Fruit fly (Drosophila melanogaster) whole organism, embryonic: Measurements from ENCODE around the gene ich.

ENCODE experiments used
- BtbVII ChIP-seq: fragments of 200-800 bp; sonication (Bioruptor generic); optimal IDR thresholded peaks from 3 replicates; lab custom pipeline; 2017; ENCODE audit warnings: missing biosample characterization, mild to moderate bottlenecking, missing genetic modification characterization
- CG10366 ChIP-seq: fragments of 200-800 bp; sonication (Bioruptor generic); IDR thresholded peaks from 2 replicates; pipeline ENCODE4 v1.3.6; 2022; ENCODE audit warnings: missing biosample characterization, missing genetic modification characterization
- CG10543 ChIP-seq: fragments of 200-800 bp; sonication (Bioruptor generic); optimal IDR thresholded peaks from 3 replicates; lab custom pipeline; 2017; ENCODE audit warnings: missing biosample characterization, mild to moderate bottlenecking, missing genetic modification characterization, moderate library complexity
- CG12744 ChIP-seq: fragments of 200-800 bp; sonication (Bioruptor generic); optimal IDR thresholded peaks from 2 replicates; lab custom pipeline; 2016; ENCODE audit warnings: missing biosample characterization, missing genetic modification characterization
- CG13624 ChIP-seq: fragments of 200-800 bp; sonication (Bioruptor generic); optimal IDR thresholded peaks from 2 replicates; lab custom pipeline; 2016; ENCODE audit warnings: missing biosample characterization, missing genetic modification characterization
- CG14710 ChIP-seq: fragments of 200-800 bp; sonication (Bioruptor generic); optimal IDR thresholded peaks from 3 replicates; lab custom pipeline; 2019; ENCODE audit warnings: missing biosample characterization, mild to moderate bottlenecking, missing genetic modification characterization, moderate library complexity
- CG15601 ChIP-seq: fragments of 200-800 bp; sonication (Bioruptor generic); optimal IDR thresholded peaks from 3 replicates; lab custom pipeline; 2019; ENCODE audit warnings: missing biosample characterization, mild to moderate bottlenecking, missing genetic modification characterization, moderate library complexity
- CG15696 ChIP-seq: fragments of 200-800 bp; sonication (Bioruptor generic); optimal IDR thresholded peaks from 2 replicates; lab custom pipeline; 2019; ENCODE audit warnings: missing biosample characterization, mild to moderate bottlenecking, missing genetic modification characterization, moderate library complexity
- CG17328 ChIP-seq: fragments of 200-800 bp; sonication (Bioruptor generic); IDR thresholded peaks from 2 replicates; pipeline ENCODE4 v1.3.6; 2022; ENCODE audit warnings: missing biosample characterization, missing genetic modification characterization
- CG30431 ChIP-seq: fragments of 200-800 bp; sonication (Bioruptor generic); optimal IDR thresholded peaks from 2 replicates; lab custom pipeline; 2017; ENCODE audit warnings: missing biosample characterization, missing genetic modification characterization
- CG3163 ChIP-seq: fragments of 200-800 bp; sonication (Bioruptor generic); optimal IDR thresholded peaks from 3 replicates; lab custom pipeline; 2016; ENCODE audit warnings: missing biosample characterization, missing genetic modification characterization
- CG34376 ChIP-seq: fragments of 200-800 bp; sonication (Bioruptor generic); optimal IDR thresholded peaks from 2 replicates; lab custom pipeline; 2018; ENCODE audit warnings: missing biosample characterization, mild to moderate bottlenecking, missing genetic modification characterization
- CG3847 ChIP-seq: fragments of 200-800 bp; sonication (Bioruptor generic); IDR thresholded peaks from 2 replicates; pipeline ENCODE4 v1.3.6; 2022; ENCODE audit warnings: missing biosample characterization, missing genetic modification characterization
- CG7928 ChIP-seq: fragments of 200-800 bp; sonication (Bioruptor generic); optimal IDR thresholded peaks from 2 replicates; lab custom pipeline; 2017; ENCODE audit warnings: missing biosample characterization, mild to moderate bottlenecking, missing genetic modification characterization
- CG8089 ChIP-seq: fragments of 200-800 bp; sonication (Bioruptor generic); optimal IDR thresholded peaks from 3 replicates; lab custom pipeline; 2016; ENCODE audit warnings: missing biosample characterization, missing genetic modification characterization
- CG9797 ChIP-seq: fragments of 200-800 bp; sonication (Bioruptor generic); optimal IDR thresholded peaks from 3 replicates; lab custom pipeline; 2018; ENCODE audit warnings: missing biosample characterization, mild to moderate bottlenecking, missing genetic modification characterization
- CrebB ChIP-seq: fragments of 200-800 bp; sonication (Bioruptor generic); optimal IDR thresholded peaks from 3 replicates; lab custom pipeline; 2018; ENCODE audit warnings: missing biosample characterization, mild to moderate bottlenecking, missing genetic modification characterization
- D ChIP-seq, 2 experiments: fragments of 200-800 bp in 1 of 2; fragments of >200 bp in 1 of 2; sonication (Bioruptor generic) in 1 of 2; optimal IDR thresholded peaks; 2 replicates in 1 of 2; 3 replicates in 1 of 2; lab custom pipeline; 2017; ENCODE audit warnings: mild to moderate bottlenecking in 1 of 2, missing biosample characterization in 1 of 2, missing genetic modification characterization in 1 of 2, missing genetic modification reagents in 1 of 2
- Fer3 ChIP-seq: fragments of 200-800 bp; sonication (Bioruptor generic); optimal IDR thresholded peaks from 2 replicates; lab custom pipeline; 2018; ENCODE audit warnings: missing biosample characterization, mild to moderate bottlenecking, missing genetic modification characterization, moderate library complexity
- HHEX ChIP-seq: fragments of 200-800 bp; sonication (Bioruptor generic); optimal IDR thresholded peaks from 3 replicates; lab custom pipeline; 2017; ENCODE audit warnings: missing biosample characterization, mild to moderate bottlenecking, missing genetic modification characterization, missing genetic modification reagents
- Hr78 ChIP-seq, 2 experiments: fragments of 200-800 bp in 1 of 2; fragments of >200 bp in 1 of 2; sonication (Bioruptor generic) in 1 of 2; optimal IDR thresholded peaks; 2 replicates each; lab custom pipeline; 2017 to 2019; ENCODE audit warnings: missing biosample characterization in 2 of 2, missing genetic modification characterization in 2 of 2, mild to moderate bottlenecking in 1 of 2, moderate library complexity in 1 of 2
- MBD-R2 ChIP-seq: fragments of 200-800 bp; sonication (Bioruptor generic); IDR thresholded peaks from 2 replicates; pipeline ENCODE4 v1.3.6; 2022; ENCODE audit warnings: missing biosample characterization, missing genetic modification characterization
- Myb ChIP-seq: fragments of 200-800 bp; sonication (Bioruptor generic); optimal IDR thresholded peaks from 2 replicates; lab custom pipeline; 2016; ENCODE audit warnings: missing biosample characterization, missing genetic modification characterization
- Nf-YA ChIP-seq: fragments of 200-800 bp; sonication (Bioruptor generic); IDR thresholded peaks from 2 replicates; pipeline ENCODE4 v1.3.6; 2022; ENCODE audit warnings: missing biosample characterization, missing genetic modification characterization
- Pdp1 ChIP-seq, 2 experiments: fragments of 200-800 bp; sonication (Bioruptor generic); optimal IDR thresholded peaks; 3 replicates each; lab custom pipeline; 2016; ENCODE audit warnings: missing biosample characterization in 2 of 2, missing genetic modification characterization in 2 of 2, mild to moderate bottlenecking in 1 of 2, moderate library complexity in 1 of 2
- YL-1 ChIP-seq: fragments of 200-800 bp; sonication (Bioruptor generic); optimal IDR thresholded peaks from 3 replicates; lab custom pipeline; 2017; ENCODE audit warnings: missing biosample characterization, mild to moderate bottlenecking, missing genetic modification characterization
- ab ChIP-seq: fragments of 200-800 bp; sonication (Bioruptor generic); optimal IDR thresholded peaks from 2 replicates; lab custom pipeline; 2016; ENCODE audit warnings: missing biosample characterization, missing genetic modification characterization
- abd-A ChIP-seq: fragments of 200-800 bp; sonication (Bioruptor generic); optimal IDR thresholded peaks from 3 replicates; lab custom pipeline; 2019; ENCODE audit warnings: missing biosample characterization, mild to moderate bottlenecking, missing genetic modification characterization, moderate library complexity
- bab2 ChIP-seq: fragments of 200-800 bp; sonication (Bioruptor generic); optimal IDR thresholded peaks from 2 replicates; lab custom pipeline; 2016; ENCODE audit warnings: missing biosample characterization, missing genetic modification characterization
- bbx ChIP-seq: fragments of 200-800 bp; sonication (Bioruptor generic); IDR thresholded peaks from 2 replicates; pipeline ENCODE4 v1.3.6; 2022; ENCODE audit warnings: missing biosample characterization, missing genetic modification characterization; ENCODE audit not compliant: partially characterized antibody
- crp ChIP-seq, 2 experiments: fragments of 200-800 bp; sonication (Bioruptor generic); optimal IDR thresholded peaks; 2 replicates in 1 of 2; 3 replicates in 1 of 2; lab custom pipeline; 2017; ENCODE audit warnings: missing biosample characterization in 2 of 2, missing genetic modification characterization in 2 of 2, mild to moderate bottlenecking in 1 of 2, moderate library complexity in 1 of 2
- dmrt11E ChIP-seq: fragments of 200-800 bp; sonication (Bioruptor generic); optimal IDR thresholded peaks from 3 replicates; lab custom pipeline; 2018; ENCODE audit warnings: missing biosample characterization, mild to moderate bottlenecking, missing genetic modification characterization, moderate library complexity
- dpn ChIP-seq, 2 experiments: fragments of 200-800 bp; sonication (Bioruptor generic); optimal IDR thresholded peaks; 3 replicates each; lab custom pipeline; 2016; ENCODE audit warnings: missing biosample characterization in 2 of 2, missing genetic modification characterization in 2 of 2
- en ChIP-seq: fragments of 200-800 bp; sonication (Bioruptor generic); optimal IDR thresholded peaks from 2 replicates; lab custom pipeline; 2016; ENCODE audit warnings: missing biosample characterization, missing genetic modification characterization
- fd64A ChIP-seq: fragments of 200-800 bp; sonication (Bioruptor generic); optimal IDR thresholded peaks from 3 replicates; lab custom pipeline; 2018; ENCODE audit warnings: missing biosample characterization, mild to moderate bottlenecking, missing genetic modification characterization
- gfzf ChIP-seq: fragments of 200-800 bp; sonication (Bioruptor generic); optimal IDR thresholded peaks from 2 replicates; lab custom pipeline; 2016; ENCODE audit warnings: missing biosample characterization, mild to moderate bottlenecking, missing genetic modification characterization, moderate library complexity
- hb ChIP-seq: fragments of 200-800 bp; sonication (Bioruptor generic); IDR thresholded peaks from 3 replicates; pipeline ENCODE4 v1.3.6; 2022; ENCODE audit warnings: missing biosample characterization, missing genetic modification characterization; ENCODE audit not compliant: partially characterized antibody
- jigr1 ChIP-seq: fragments of 200-800 bp; sonication (Bioruptor generic); IDR thresholded peaks from 3 replicates; pipeline ENCODE4 v1.3.6; 2022; ENCODE audit warnings: missing biosample characterization, missing genetic modification characterization
- mam ChIP-seq: fragments of 200-800 bp; sonication (Bioruptor generic); optimal IDR thresholded peaks from 3 replicates; lab custom pipeline; 2016; ENCODE audit warnings: missing biosample characterization, missing genetic modification characterization
- nerfin-2 ChIP-seq: fragments of 200-800 bp; sonication (Bioruptor generic); IDR thresholded peaks from 2 replicates; pipeline ENCODE4 v1.3.6; 2022; ENCODE audit warnings: missing biosample characterization, missing genetic modification characterization; ENCODE audit not compliant: partially characterized antibody
- nmo ChIP-seq: fragments of 200-800 bp; sonication (Bioruptor generic); optimal IDR thresholded peaks from 2 replicates; lab custom pipeline; 2018; ENCODE audit warnings: missing biosample characterization, mild to moderate bottlenecking, missing genetic modification characterization, moderate library complexity
- phol ChIP-seq: fragments of 200-800 bp; sonication (Bioruptor generic); optimal IDR thresholded peaks from 3 replicates; lab custom pipeline; 2018; ENCODE audit warnings: missing biosample characterization, mild to moderate bottlenecking, missing genetic modification characterization, moderate library complexity
- ro ChIP-seq: fragments of 200-800 bp; sonication (Bioruptor generic); IDR thresholded peaks from 2 replicates; pipeline ENCODE4 v1.3.6; 2022; ENCODE audit warnings: missing biosample characterization, missing genetic modification characterization
- sug ChIP-seq: fragments of 200-800 bp; optimal IDR thresholded peaks from 2 replicates; lab custom pipeline; 2019; ENCODE audit warnings: missing biosample characterization, mild to moderate bottlenecking, missing genetic modification characterization, moderate library complexity
- tll ChIP-seq, 2 experiments: fragments of 200-800 bp in 1 of 2; fragments of >200 bp in 1 of 2; sonication (Bioruptor generic) in 1 of 2; optimal IDR thresholded peaks; 2 replicates each; lab custom pipeline; 2017 to 2019; ENCODE audit warnings: missing biosample characterization in 2 of 2, missing genetic modification characterization in 2 of 2, mild to moderate bottlenecking in 1 of 2, moderate library complexity in 1 of 2
- trem ChIP-seq: fragments of 200-800 bp; optimal IDR thresholded peaks from 3 replicates; lab custom pipeline; 2019; ENCODE audit warnings: missing biosample characterization, mild to moderate bottlenecking, missing genetic modification characterization, moderate library complexity
- tup ChIP-seq: fragments of 200-800 bp; sonication (Bioruptor generic); optimal IDR thresholded peaks from 2 replicates; lab custom pipeline; 2016; ENCODE audit warnings: missing biosample characterization, mild to moderate bottlenecking, missing genetic modification characterization, moderate library complexity
- unc-4 ChIP-seq: fragments of 200-800 bp; sonication (Bioruptor generic); IDR thresholded peaks from 2 replicates; pipeline ENCODE4 v1.3.6; 2022; ENCODE audit warnings: missing biosample characterization, missing genetic modification characterization; ENCODE audit not compliant: partially characterized antibody
- z ChIP-seq: fragments of 200-800 bp; sonication (Bioruptor generic); IDR thresholded peaks from 3 replicates; pipeline ENCODE4 v1.3.6; 2022; ENCODE audit warnings: missing biosample characterization, missing genetic modification characterization

Gene ich

dm6 chr3R:9006129-9006528, 43.3 kb upstream of the ich start, which contains the start of the genes Prosbeta3 and Iru (continued):
- peak; percentile 17 for TF ChIP-seq CG15601 (tag; lab: Kevin White, UChicago)
- no peak for TF ChIP-seq bbx (GFP tag; lab: Robert Waterston, UW)
- no peak for TF ChIP-seq z (GFP tag; lab: Robert Waterston, UW)
- peak; percentile 14 for TF ChIP-seq mam (GFP tag; lab: Kevin White, UChicago)
- no peak for TF ChIP-seq Nf-YA (GFP tag; lab: Robert Waterston, UW)
- no peak for TF ChIP-seq CG7928 (GFP tag; lab: Kevin White, UChicago)
- TF ChIP-seq fd64A (GFP tag; lab: Kevin White, UChicago), result no peak
- TF ChIP-seq CG34376 (GFP tag; lab: Kevin White, UChicago), result no peak
- TF ChIP-seq CG12744, result no peak
- TF ChIP-seq D (optimal IDR thresholded peaks at IDR 0.05; lab: Kevin White, UChicago), result no peak
- TF ChIP-seq D (GFP tag; optimal IDR thresholded peaks at IDR 0.05; lab: Kevin White, UChicago), result no peak
- TF ChIP-seq bab2, result peak; percentile 32
- no peak for TF ChIP-seq CrebB (tag; lab: Kevin White, UChicago)
- TF ChIP-seq ro (GFP tag; lab: Robert Waterston, UW), result no peak
- TF ChIP-seq CG8089, result no peak
- peak; percentile 68 for TF ChIP-seq CG14710 (tag; lab: Kevin White, UChicago)
- peak; percentile 78 for TF ChIP-seq trem (tag; lab: Kevin White, UChicago)
- TF ChIP-seq en, result no peak
- no peak for TF ChIP-seq CG30431
- TF ChIP-seq CG15696 (tag; lab: Kevin White, UChicago), result no peak
- TF ChIP-seq CG3847 (GFP tag; lab: Robert Waterston, UW), result peak; percentile 48; the same call in 1 of the 2 replicates
- TF ChIP-seq tup (GFP tag; lab: Kevin White, UChicago), result no peak
- TF ChIP-seq unc-4 (GFP tag; lab: Robert Waterston, UW), result 0 out of 2 replicates have a peak, but pooled peaks have one; percentile 28
- no peak for TF ChIP-seq dmrt11E (tag; lab: Kevin White, UChicago)
- peak; percentile 66 for TF ChIP-seq nmo (GFP tag; lab: Kevin White, UChicago)
- TF ChIP-seq Hr78 (GFP tag; optimal IDR thresholded peaks at IDR 0.05; lab: Kevin White, UChicago), result no peak
- TF ChIP-seq HHEX (GFP tag; lab: Kevin White, UChicago), result no peak
- peak in 1 of 2 experiments; percentile 85 for TF ChIP-seq tll (GFP tag; optimal IDR thresholded peaks at IDR 0.05; lab: Kevin White, UChicago)
- TF ChIP-seq Myb (GFP tag; lab: Kevin White, UChicago), result peak; percentile 51
- TF ChIP-seq nerfin-2 (GFP tag; lab: Robert Waterston, UW), result no peak
- TF ChIP-seq hb (GFP tag; lab: Robert Waterston, UW), result no peak
- TF ChIP-seq BtbVII (GFP tag; lab: Kevin White, UChicago), result no peak
- no peak for TF ChIP-seq CG10543 (GFP tag; lab: Kevin White, UChicago)
- TF ChIP-seq abd-A (tag; lab: Kevin White, UChicago), result no peak
- TF ChIP-seq CG17328, result no peak
- peak; percentile 75 for TF ChIP-seq MBD-R2 (GFP tag; lab: Robert Waterston, UW)
- peak; percentile 35 for TF ChIP-seq sug
- TF ChIP-seq jigr1, result no peak
- peak in 1 of 2 experiments; percentile 1 for TF ChIP-seq dpn (GFP tag; optimal IDR thresholded peaks at IDR 0.05; lab: Kevin White, UChicago)
- TF ChIP-seq CG10366 (GFP tag; lab: Robert Waterston, UW), result no peak
- TF ChIP-seq gfzf, result peak; percentile 87
- TF ChIP-seq CG9797 (GFP tag; lab: Kevin White, UChicago), result peak; percentile 91
- no peak for TF ChIP-seq CG13624 (GFP tag; lab: Kevin White, UChicago)
- TF ChIP-seq ab, result no peak
- peak in 1 of 2 experiments; percentile 34 for TF ChIP-seq crp (GFP tag; optimal IDR thresholded peaks at IDR 0.05; lab: Kevin White, UChicago)
- peak; percentile 72 for TF ChIP-seq YL-1 (GFP tag; lab: Kevin White, UChicago)
- peak; percentile 56 for TF ChIP-seq phol (tag; lab: Kevin White, UChicago)
- TF ChIP-seq Fer3 (tag; lab: Kevin White, UChicago), result no peak
- peak in 1 of 2 experiments; percentile 45 for TF ChIP-seq Pdp1 (GFP tag; optimal IDR thresholded peaks at IDR 0.05; lab: Kevin White, UChicago)
- TF ChIP-seq CG3163 (GFP tag; lab: Kevin White, UChicago), result no peak
